Worm (Caenorhabditis elegans): ENCODE data around the gene Y51A2B.4.

- TF ChIP-seq ama-1 (optimal IDR thresholded peaks at IDR 0.05) (no peak), flt-1 (GFP tag; IDR thresholded peaks at IDR 0.05) (no peak)
Measured at ce11 chrV:18362402-18362801, 26.5 kb downstream of the Y51A2B.4 start, which contains the start of gene C08E8.1.
